Fruit fly (Drosophila melanogaster) whole organism: ENCODE data around the gene Ptp99A.

ENCODE experiments used
- CG8478 ChIP-seq: fragments of >200 bp; optimal IDR thresholded peaks from 2 replicates; lab custom pipeline; 2018; ENCODE audit warnings: inconsistent platforms
- Dll ChIP-seq: fragments of >200 bp; optimal IDR thresholded peaks from 2 replicates; lab custom pipeline; 2017
- EcR ChIP-seq, 2 experiments: fragments of >200 bp; optimal IDR thresholded peaks; 2 replicates each; lab custom pipeline; 2017; ENCODE audit warnings: missing biosample characterization in 2 of 2, missing genetic modification characterization in 2 of 2, missing genetic modification reagents in 2 of 2
- pan ChIP-seq: fragments of >200 bp; optimal IDR thresholded peaks from 2 replicates; lab custom pipeline; 2017
- psq ChIP-seq: fragments of >200 bp; optimal IDR thresholded peaks from 2 replicates; lab custom pipeline; 2017
- usp ChIP-seq: fragments of >200 bp; optimal IDR thresholded peaks from 2 replicates; lab custom pipeline; 2017; ENCODE audit warnings: missing biosample characterization, missing genetic modification characterization, mixed read lengths

Ptp99A gene

DNA sequence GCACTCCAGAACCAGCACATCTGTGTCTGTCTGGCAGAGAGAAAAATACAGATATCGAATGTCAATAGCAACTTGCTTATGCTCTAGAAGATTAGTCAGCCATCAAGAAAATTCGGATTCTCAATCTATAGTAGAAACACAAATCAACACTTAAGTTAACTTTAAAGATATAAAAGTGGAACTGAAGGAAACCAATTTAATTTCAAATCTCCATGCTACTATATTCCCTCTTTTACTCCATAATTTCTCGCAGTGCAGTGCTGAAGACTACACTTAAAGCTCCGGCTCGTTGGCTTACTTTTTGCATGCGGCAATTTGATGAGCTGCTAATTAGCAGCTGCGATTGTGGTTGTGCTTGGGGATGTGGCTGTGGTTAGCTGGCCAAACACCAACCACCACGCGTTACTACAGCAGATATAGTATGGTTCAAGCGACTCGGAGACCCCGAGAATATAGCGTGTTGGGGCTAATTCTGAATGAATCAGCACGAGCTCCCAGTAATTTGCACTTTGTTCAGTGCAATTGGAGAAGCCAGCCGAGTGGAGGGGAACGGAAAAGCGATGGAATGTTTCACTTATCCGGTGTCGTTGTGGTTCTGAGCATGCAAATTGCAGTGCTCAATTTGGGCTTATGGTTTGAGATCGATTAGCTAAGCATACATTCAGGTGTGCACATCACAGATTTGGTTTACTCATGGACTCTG, 82.9 kb downstream of the Ptp99A start:
- TF ChIP-seq EcR (GFP tag; optimal IDR thresholded peaks at IDR 0.05; lab: Kevin White, UChicago) (no peak), pan (lab: Kevin White, UChicago) (no peak), CG8478 (lab: Kevin White, UChicago) (no peak), psq (lab: Kevin White, UChicago) (no peak), Dll (lab: Kevin White, UChicago) (no peak), usp (GFP tag; lab: Kevin White, UChicago) (no peak)

DNA sequence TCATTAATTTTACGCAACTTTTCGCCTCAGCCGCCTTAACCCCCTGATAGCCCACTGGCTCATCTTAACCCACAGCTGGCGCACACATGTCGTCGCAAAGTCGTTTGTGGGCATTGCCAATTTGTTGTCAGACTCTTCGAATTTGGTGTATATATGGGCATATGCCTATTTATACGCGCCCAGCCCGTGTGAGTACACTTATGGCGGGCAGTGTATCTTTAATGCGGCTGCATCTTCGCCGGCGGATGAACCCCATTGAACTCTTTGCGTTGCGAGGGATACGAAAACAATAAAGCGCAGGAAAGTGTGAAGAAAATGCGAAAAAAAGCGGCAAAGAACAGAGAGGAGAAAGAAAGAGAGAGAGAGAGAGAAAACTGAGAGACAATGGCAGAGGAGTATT, 83.6 kb downstream of the Ptp99A start:
- no peak for TF ChIP-seq CG8478 (lab: Kevin White, UChicago)
- TF ChIP-seq EcR (GFP tag; optimal IDR thresholded peaks at IDR 0.05; lab: Kevin White, UChicago), result peak; percentile 29 to 71
- no peak for TF ChIP-seq pan (lab: Kevin White, UChicago)

DNA sequence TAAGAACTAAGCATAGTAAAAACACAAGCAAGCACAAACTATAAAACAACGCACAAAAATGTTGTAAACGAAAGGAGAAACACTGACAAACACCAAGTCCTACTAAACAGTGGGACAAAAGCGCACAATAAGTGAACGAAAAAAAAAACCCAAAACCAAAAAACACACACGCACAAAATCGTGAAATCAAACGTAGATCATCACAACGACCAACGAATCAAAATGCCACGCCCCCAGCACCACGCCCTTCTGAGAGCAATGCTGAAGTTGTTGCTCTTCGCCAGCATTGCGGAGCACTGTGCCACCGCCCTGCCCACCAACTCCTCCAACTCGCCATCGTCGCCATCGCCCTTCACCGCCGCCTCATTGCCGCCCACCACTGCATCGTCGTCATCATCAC, 84.4 kb downstream of the Ptp99A start:
- no peak for TF ChIP-seq usp (GFP tag; lab: Kevin White, UChicago)

DNA sequence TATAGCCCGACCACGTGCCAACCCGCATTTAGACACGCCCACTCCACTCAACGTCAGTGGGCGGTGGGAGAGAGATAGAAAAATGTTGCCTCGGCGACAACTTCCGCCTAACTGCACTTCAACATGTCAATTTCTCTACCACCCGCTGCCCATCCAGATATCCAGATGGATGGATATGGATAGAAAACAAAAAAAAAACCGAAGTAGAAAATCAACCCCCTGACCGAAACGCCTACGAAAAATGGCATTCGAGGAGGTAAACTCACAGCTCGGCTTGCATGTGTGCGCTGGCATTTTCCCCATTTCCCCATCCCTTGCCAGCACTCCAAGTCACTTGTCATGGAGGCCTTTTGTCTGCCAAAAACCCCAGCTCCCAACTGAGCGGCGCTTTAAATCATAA, 89.3 kb downstream of the Ptp99A start:
- TF ChIP-seq psq (lab: Kevin White, UChicago) (no peak), pan (lab: Kevin White, UChicago) (no peak), EcR (GFP tag; optimal IDR thresholded peaks at IDR 0.05; lab: Kevin White, UChicago) (no peak), usp (GFP tag; lab: Kevin White, UChicago) (no peak), CG8478 (lab: Kevin White, UChicago) (no peak), Dll (lab: Kevin White, UChicago) (no peak)

DNA sequence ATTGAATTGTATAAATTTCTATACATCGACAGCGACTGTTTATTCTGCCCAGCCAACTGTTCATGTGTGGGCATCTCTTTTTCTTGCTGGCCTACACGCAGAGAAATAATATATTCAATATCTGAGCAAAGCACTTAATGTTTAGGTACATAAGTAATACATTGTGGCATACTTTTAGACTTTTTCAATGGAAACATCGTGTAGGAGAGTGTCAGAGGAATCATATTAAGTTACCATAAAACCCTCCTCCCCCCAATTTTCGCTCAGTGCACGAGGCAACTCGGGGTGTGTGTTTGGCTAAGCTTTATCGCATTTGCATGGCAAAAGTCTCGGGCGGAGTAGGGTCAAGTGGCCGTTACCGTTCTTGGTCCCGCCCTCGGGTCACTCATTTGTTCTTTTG, 92.7 kb downstream of the Ptp99A start:
- TF ChIP-seq EcR (GFP tag; optimal IDR thresholded peaks at IDR 0.05; lab: Kevin White, UChicago) (no peak), pan (lab: Kevin White, UChicago) (no peak), CG8478 (lab: Kevin White, UChicago) (no peak), Dll (lab: Kevin White, UChicago) (no peak), psq (lab: Kevin White, UChicago) (no peak), usp (GFP tag; lab: Kevin White, UChicago) (no peak)

DNA sequence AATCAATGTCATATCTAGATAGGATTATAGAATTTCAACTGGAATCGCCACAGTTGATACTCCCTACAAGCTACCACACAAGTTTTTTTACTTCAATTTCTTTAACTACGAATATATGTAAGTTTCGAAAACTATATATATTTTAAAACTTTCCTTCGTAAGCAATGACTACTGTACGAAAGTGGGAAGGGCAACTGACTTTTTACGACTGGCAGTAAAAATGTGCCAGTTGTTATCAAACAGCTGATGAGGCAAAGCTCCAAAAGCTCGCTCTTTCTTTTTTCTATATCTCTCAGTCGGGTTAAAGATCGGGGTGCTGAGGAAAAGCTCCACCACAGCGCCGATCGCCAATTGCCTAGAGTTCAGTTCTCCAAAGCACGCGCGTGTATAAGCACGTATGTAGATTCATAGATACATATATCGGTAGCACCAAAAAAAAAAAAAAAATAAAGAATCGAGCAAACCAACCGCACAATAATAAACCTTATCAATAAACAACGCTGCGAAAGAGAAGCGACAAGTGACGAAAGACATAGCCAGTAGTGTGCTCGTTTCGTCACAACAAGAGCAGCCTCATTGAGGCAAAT, 101.6 kb downstream of the Ptp99A start:
- TF ChIP-seq usp (GFP tag; lab: Kevin White, UChicago) (no peak), Dll (lab: Kevin White, UChicago) (no peak), CG8478 (lab: Kevin White, UChicago) (no peak), pan (lab: Kevin White, UChicago) (no peak), psq (lab: Kevin White, UChicago) (no peak), EcR (GFP tag; optimal IDR thresholded peaks at IDR 0.05; lab: Kevin White, UChicago) (no peak)

DNA sequence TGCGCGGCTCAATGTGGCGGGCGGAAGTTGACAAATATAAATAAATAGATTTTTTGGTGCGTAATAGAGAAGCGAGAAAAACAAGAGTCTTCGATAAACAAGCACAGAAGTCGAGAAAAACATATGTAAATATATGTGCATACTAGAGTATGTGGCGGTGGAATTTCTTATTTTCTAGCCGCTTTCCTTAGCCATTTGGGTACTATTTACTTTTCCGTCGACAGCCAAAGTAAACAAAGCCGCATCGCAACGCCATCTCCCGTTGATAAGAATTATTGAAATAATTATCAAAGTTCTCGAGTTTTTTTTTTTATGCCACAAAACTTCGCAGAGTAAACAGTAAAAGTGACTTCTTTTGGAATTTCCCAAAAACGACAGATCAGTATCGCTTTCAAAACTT, 102.5 kb downstream of the Ptp99A start:
- TF ChIP-seq CG8478 (lab: Kevin White, UChicago) (no peak), EcR (GFP tag; optimal IDR thresholded peaks at IDR 0.05; lab: Kevin White, UChicago) (no peak), pan (lab: Kevin White, UChicago) (no peak), psq (lab: Kevin White, UChicago) (no peak), Dll (lab: Kevin White, UChicago) (no peak), usp (GFP tag; lab: Kevin White, UChicago) (no peak)

DNA sequence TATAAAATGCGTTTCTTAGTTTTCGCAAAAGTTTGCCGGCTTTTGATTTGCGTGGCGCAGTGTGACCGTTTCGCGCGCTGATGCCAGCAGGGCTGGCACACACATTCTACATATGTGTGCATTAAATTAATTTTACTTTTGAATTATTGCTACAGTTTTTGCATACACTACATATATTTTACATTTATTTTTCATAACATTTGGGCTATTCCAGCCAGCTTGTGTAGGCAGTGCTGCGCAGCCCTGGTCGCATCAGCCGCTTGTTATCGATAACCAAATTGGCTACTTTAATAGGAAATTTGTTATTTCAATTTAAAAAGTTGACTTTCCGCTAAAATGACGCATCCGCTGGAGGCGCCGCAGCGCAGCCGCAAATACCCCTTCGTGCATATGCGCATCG, 111.8 kb downstream of the Ptp99A start, which contains the start of the genes CG2321 and CG2006:
Gene CG2321, minus strand, starts transcription at position 57 of the 400 bp plus-strand sequence.
Gene CG2006, plus strand, starts transcription at position 260 of the 400 bp plus-strand sequence.
- TF ChIP-seq CG8478 (lab: Kevin White, UChicago), result no peak
- no peak for TF ChIP-seq psq (lab: Kevin White, UChicago)
- TF ChIP-seq usp (GFP tag; lab: Kevin White, UChicago), result no peak
- no peak for TF ChIP-seq pan (lab: Kevin White, UChicago)
- no peak for TF ChIP-seq Dll (lab: Kevin White, UChicago)
- no peak for TF ChIP-seq EcR (GFP tag; optimal IDR thresholded peaks at IDR 0.05; lab: Kevin White, UChicago)

DNA sequence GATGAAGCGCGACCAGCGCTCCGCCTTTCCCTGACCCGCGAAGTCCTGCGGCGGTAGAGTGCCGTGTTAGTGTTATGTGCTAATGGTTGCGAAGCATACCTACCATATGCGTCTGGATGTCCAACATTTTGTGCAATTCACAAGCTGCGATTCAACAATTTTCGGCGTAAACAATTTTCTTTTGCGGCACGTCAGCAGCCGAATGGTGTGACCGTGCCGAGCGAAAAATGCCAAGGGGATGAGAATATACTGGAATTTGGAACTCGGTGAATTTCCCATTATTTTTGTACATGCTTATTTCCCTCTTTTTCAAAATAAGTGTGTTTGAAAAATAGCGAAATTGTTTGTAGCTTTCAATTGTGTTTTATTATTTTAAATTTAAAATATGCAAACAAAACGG, 113.5 kb downstream of the Ptp99A start, which contains the start of gene Spase12:
Gene Spase12, minus strand, starts transcription at position 239 of the 400 bp plus-strand sequence.
- TF ChIP-seq CG8478 (lab: Kevin White, UChicago) (no peak), pan (lab: Kevin White, UChicago) (no peak), usp (GFP tag; lab: Kevin White, UChicago) (no peak), psq (lab: Kevin White, UChicago) (no peak), Dll (lab: Kevin White, UChicago) (no peak), EcR (GFP tag; optimal IDR thresholded peaks at IDR 0.05; lab: Kevin White, UChicago) (no peak)

DNA sequence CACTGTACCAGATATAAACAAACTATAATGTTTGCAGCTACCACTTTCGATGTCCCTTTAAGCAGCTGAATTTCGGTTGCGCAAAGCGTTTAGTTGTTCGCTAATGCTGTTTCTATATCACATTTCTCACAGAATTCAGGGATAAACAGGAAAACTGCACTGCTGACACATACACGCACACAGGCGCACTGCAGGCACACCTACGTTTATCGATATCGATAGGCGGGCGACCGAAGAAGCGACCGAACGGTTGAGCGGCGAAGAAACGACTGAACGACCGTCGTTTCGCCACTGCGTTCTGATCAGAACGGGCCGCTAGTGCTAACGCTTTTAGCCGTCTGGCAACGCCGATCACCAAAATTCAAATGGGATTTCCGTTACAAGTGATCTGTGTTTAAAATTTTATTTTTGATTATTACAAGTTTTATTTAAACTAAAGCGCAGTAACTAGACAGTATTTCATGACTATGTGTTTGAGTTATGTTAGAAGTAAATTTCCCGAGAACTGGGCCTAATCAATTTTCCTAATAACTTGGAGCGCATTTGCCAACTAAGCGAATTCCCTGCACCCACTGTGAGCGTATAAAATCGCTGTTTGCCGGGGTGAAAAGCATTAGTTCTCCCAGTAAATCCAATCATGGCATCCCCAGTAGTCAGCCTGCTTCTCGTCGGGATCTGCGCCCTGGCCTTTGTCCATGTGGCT, 115.9 kb downstream of the Ptp99A start, which contains the start of the genes CG2310 and Diedel:
Gene CG2310, minus strand, starts transcription at position 277 of the 703 bp plus-strand sequence.
Gene Diedel, plus strand, starts transcription at position 611 of the 703 bp plus-strand sequence.
- TF ChIP-seq EcR (GFP tag; optimal IDR thresholded peaks at IDR 0.05; lab: Kevin White, UChicago), result no peak
- TF ChIP-seq pan (lab: Kevin White, UChicago), result no peak
- TF ChIP-seq usp (GFP tag; lab: Kevin White, UChicago), result no peak
- no peak for TF ChIP-seq CG8478 (lab: Kevin White, UChicago)

DNA sequence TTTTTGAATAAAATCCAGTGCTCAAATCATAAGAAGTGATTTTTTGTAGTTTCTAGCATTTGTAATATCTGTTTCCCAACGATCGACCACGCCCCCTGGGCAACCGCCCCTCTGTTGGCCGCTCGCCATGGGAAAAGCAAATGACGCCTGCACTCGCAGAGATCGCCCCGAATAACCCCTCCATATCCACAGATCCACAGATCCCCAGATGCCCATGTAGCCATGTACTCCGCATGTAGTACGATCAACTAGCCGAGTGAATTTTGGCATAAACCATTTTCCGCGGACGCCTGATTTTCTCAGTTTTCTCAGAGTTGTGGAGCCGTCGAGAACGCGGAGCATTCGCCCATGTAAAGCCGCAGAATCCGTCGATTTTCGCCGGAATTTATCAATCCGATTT, 117.0 kb downstream of the Ptp99A start, which contains the start of gene FipoQ:
Gene FipoQ, plus strand, starts transcription at position 301 of the 400 bp plus-strand sequence.
- no peak for TF ChIP-seq pan (lab: Kevin White, UChicago)
- TF ChIP-seq usp (GFP tag; lab: Kevin White, UChicago), result no peak
- no peak for TF ChIP-seq psq (lab: Kevin White, UChicago)
- no peak for TF ChIP-seq EcR (GFP tag; optimal IDR thresholded peaks at IDR 0.05; lab: Kevin White, UChicago)
- no peak for TF ChIP-seq Dll (lab: Kevin White, UChicago)
- no peak for TF ChIP-seq CG8478 (lab: Kevin White, UChicago)
